Fruit fly (Drosophila melanogaster) whole organism, prepupa: ENCODE measurements around the gene wrd.

Source experiments
- Blimp-1 ChIP-seq: fragments of 200-800 bp; sonication (Bioruptor generic); optimal IDR thresholded peaks from 3 replicates; lab custom pipeline; 2017; ENCODE audit warnings: missing biosample characterization, missing genetic modification characterization, mild to moderate bottlenecking, moderate library complexity, missing genetic modification reagents
- CG10631 ChIP-seq: fragments of 200-800 bp; sonication (Bioruptor generic); optimal IDR thresholded peaks from 2 replicates; lab custom pipeline; 2016; ENCODE audit warnings: missing biosample characterization, missing genetic modification characterization
- CG11762 ChIP-seq: fragments of 200-800 bp; sonication (Bioruptor generic); optimal IDR thresholded peaks from 3 replicates; lab custom pipeline; 2016; ENCODE audit warnings: missing biosample characterization, missing genetic modification characterization; ENCODE audit not compliant: insufficient read depth
- CG15336 ChIP-seq: fragments of 200-800 bp; sonication (Bioruptor generic); IDR thresholded peaks from 2 replicates; pipeline ENCODE4 v1.3.6; 2022; ENCODE audit warnings: missing biosample characterization, missing genetic modification characterization
- CG1621 ChIP-seq: fragments of 200-800 bp; sonication (Bioruptor generic); optimal IDR thresholded peaks from 3 replicates; lab custom pipeline; 2018; ENCODE audit warnings: missing biosample characterization, mild to moderate bottlenecking, missing genetic modification characterization
- CG16779 ChIP-seq: fragments of 200-800 bp; sonication (Bioruptor generic); optimal IDR thresholded peaks from 3 replicates; lab custom pipeline; 2017; ENCODE audit warnings: missing biosample characterization, mild to moderate bottlenecking, missing genetic modification characterization
- CG3032 ChIP-seq: fragments of 200-800 bp; optimal IDR thresholded peaks from 2 replicates; lab custom pipeline; 2019; ENCODE audit warnings: missing biosample characterization, mild to moderate bottlenecking, missing genetic modification characterization, moderate library complexity
- CG31627 ChIP-seq: fragments of 200-800 bp; sonication (Bioruptor generic); optimal IDR thresholded peaks from 3 replicates; lab custom pipeline; 2016; ENCODE audit warnings: missing biosample characterization, missing genetic modification characterization
- CG32006 ChIP-seq: fragments of 200-800 bp; sonication (Bioruptor generic); optimal IDR thresholded peaks from 3 replicates; lab custom pipeline; 2017; ENCODE audit warnings: missing biosample characterization, mild to moderate bottlenecking, missing genetic modification characterization
- CG34406 ChIP-seq: fragments of 200-800 bp; sonication (Bioruptor generic); optimal IDR thresholded peaks from 3 replicates; lab custom pipeline; 2016; ENCODE audit warnings: missing biosample characterization, missing genetic modification characterization
- CG4318 ChIP-seq: fragments of 200-800 bp; sonication (Bioruptor generic); optimal IDR thresholded peaks from 3 replicates; lab custom pipeline; 2017; ENCODE audit warnings: missing biosample characterization, mild to moderate bottlenecking, missing genetic modification characterization
- CG6163 ChIP-seq: fragments of 200-800 bp; sonication (Bioruptor generic); IDR thresholded peaks from 3 replicates; pipeline ENCODE4 v1.3.6; 2022; ENCODE audit warnings: missing biosample characterization, missing genetic modification characterization
- CG6276 ChIP-seq: fragments of 200-800 bp; sonication (Bioruptor generic); optimal IDR thresholded peaks from 2 replicates; lab custom pipeline; 2017; ENCODE audit warnings: missing biosample characterization, mild to moderate bottlenecking, missing genetic modification characterization
- CG6792 ChIP-seq: fragments of 200-800 bp; sonication (Bioruptor generic); optimal IDR thresholded peaks from 3 replicates; lab custom pipeline; 2016; ENCODE audit warnings: missing biosample characterization, missing genetic modification characterization
- CG6854 ChIP-seq: fragments of 200-800 bp; sonication (Bioruptor generic); optimal IDR thresholded peaks from 2 replicates; lab custom pipeline; 2017; ENCODE audit warnings: missing biosample characterization, mild to moderate bottlenecking, missing genetic modification characterization
- CG7368 ChIP-seq: fragments of 200-800 bp; sonication (Bioruptor generic); optimal IDR thresholded peaks from 3 replicates; lab custom pipeline; 2016; ENCODE audit warnings: missing biosample characterization, missing genetic modification characterization
- CG8119 ChIP-seq: fragments of 200-800 bp; sonication (Bioruptor generic); IDR thresholded peaks from 3 replicates; pipeline ENCODE4 v1.3.6; 2022; ENCODE audit warnings: missing biosample characterization, missing genetic modification characterization
- CG8319 ChIP-seq: fragments of 200-800 bp; sonication (Bioruptor generic); optimal IDR thresholded peaks from 3 replicates; lab custom pipeline; 2016; ENCODE audit warnings: missing biosample characterization, missing genetic modification characterization
- CG9139 ChIP-seq: fragments of 200-800 bp; sonication (Bioruptor generic); optimal IDR thresholded peaks from 3 replicates; lab custom pipeline; 2017; ENCODE audit warnings: missing biosample characterization, mild to moderate bottlenecking, missing genetic modification characterization
- Eip75B ChIP-seq: fragments of 200-800 bp; sonication (Bioruptor generic); optimal IDR thresholded peaks from 3 replicates; lab custom pipeline; 2016; ENCODE audit warnings: missing biosample characterization, missing genetic modification characterization
- Eip78C ChIP-seq: fragments of 200-800 bp; sonication (Bioruptor generic); peaks from one replicate; lab custom pipeline; 2016; ENCODE audit warnings: missing biosample characterization, missing genetic modification characterization
- Eip93F ChIP-seq: fragments of 200-800 bp; sonication (Bioruptor generic); optimal IDR thresholded peaks from 2 replicates; lab custom pipeline; 2016; ENCODE audit warnings: missing biosample characterization, mild to moderate bottlenecking, missing genetic modification characterization
- Ets21C ChIP-seq: fragments of 200-800 bp; sonication (Bioruptor generic); optimal IDR thresholded peaks from 3 replicates; lab custom pipeline; 2016; ENCODE audit warnings: missing biosample characterization, missing genetic modification characterization
- Gug ChIP-seq: fragments of 200-800 bp; sonication (Bioruptor generic); IDR thresholded peaks from 2 replicates; pipeline ENCODE4 v1.3.6; 2022; ENCODE audit warnings: missing biosample characterization, missing genetic modification characterization
- Hr38 ChIP-seq: sonication (Bioruptor generic); optimal IDR thresholded peaks from 2 replicates; lab custom pipeline; 2016; ENCODE audit warnings: missing biosample characterization, missing genetic modification characterization
- Hr39 ChIP-seq: fragments of 200-800 bp; sonication (Bioruptor generic); optimal IDR thresholded peaks from 2 replicates; lab custom pipeline; 2016; ENCODE audit warnings: missing biosample characterization, missing genetic modification characterization
- Lpt ChIP-seq: fragments of 200-800 bp; sonication (Bioruptor generic); optimal IDR thresholded peaks from 3 replicates; lab custom pipeline; 2016; ENCODE audit warnings: missing biosample characterization, missing genetic modification characterization
- Met ChIP-seq: fragments of 200-800 bp; sonication (Bioruptor generic); optimal IDR thresholded peaks from 3 replicates; lab custom pipeline; 2016; ENCODE audit warnings: missing biosample characterization, missing genetic modification characterization
- OdsH ChIP-seq: fragments of 200-800 bp; sonication (Bioruptor generic); optimal IDR thresholded peaks from 3 replicates; lab custom pipeline; 2016; ENCODE audit warnings: missing biosample characterization, missing genetic modification characterization
- Smox ChIP-seq: fragments of 200-800 bp; sonication (Bioruptor generic); optimal IDR thresholded peaks from 3 replicates; lab custom pipeline; 2016; ENCODE audit warnings: missing biosample characterization, missing genetic modification characterization
- Sox102F ChIP-seq: fragments of 200-800 bp; sonication (Bioruptor generic); optimal IDR thresholded peaks from 2 replicates; lab custom pipeline; 2016; ENCODE audit warnings: missing biosample characterization, mild to moderate bottlenecking, missing genetic modification characterization
- Sox14 ChIP-seq: fragments of 200-800 bp; sonication (Bioruptor generic); optimal IDR thresholded peaks from 3 replicates; lab custom pipeline; 2016; ENCODE audit warnings: missing biosample characterization, missing genetic modification characterization
- Sox15 ChIP-seq: fragments of 200-800 bp; sonication (Bioruptor generic); optimal IDR thresholded peaks from 3 replicates; lab custom pipeline; 2016; ENCODE audit warnings: missing biosample characterization, missing genetic modification characterization
- achi ChIP-seq: fragments of 200-800 bp; sonication (Bioruptor generic); optimal IDR thresholded peaks from 3 replicates; lab custom pipeline; 2016; ENCODE audit warnings: missing biosample characterization, missing genetic modification characterization
- dac ChIP-seq: fragments of 200-800 bp; sonication (Bioruptor generic); optimal IDR thresholded peaks from 2 replicates; lab custom pipeline; 2017; ENCODE audit warnings: missing biosample characterization, mild to moderate bottlenecking, missing genetic modification characterization
- dsx ChIP-seq: fragments of 200-800 bp; optimal IDR thresholded peaks from 3 replicates; lab custom pipeline; 2019; ENCODE audit warnings: missing biosample characterization, mild to moderate bottlenecking, missing genetic modification characterization, moderate library complexity; ENCODE audit not compliant: poor library complexity, severe bottlenecking
- eg ChIP-seq: fragments of 200-800 bp; sonication (Bioruptor generic); IDR thresholded peaks from 3 replicates; pipeline ENCODE4 v1.3.6; 2022; ENCODE audit warnings: missing biosample characterization, missing genetic modification characterization
- esn ChIP-seq: fragments of 200-800 bp; sonication (Bioruptor generic); optimal IDR thresholded peaks from 2 replicates; lab custom pipeline; 2016; ENCODE audit warnings: missing biosample characterization, mild to moderate bottlenecking, missing genetic modification characterization, moderate library complexity
- fd59A ChIP-seq: fragments of 200-800 bp; sonication (Bioruptor generic); optimal IDR thresholded peaks from 2 replicates; lab custom pipeline; 2017; ENCODE audit warnings: missing biosample characterization, mild to moderate bottlenecking, missing genetic modification characterization, missing genetic modification reagents
- fd85E ChIP-seq: fragments of 200-800 bp; sonication (Bioruptor generic); optimal IDR thresholded peaks from 3 replicates; lab custom pipeline; 2016; ENCODE audit warnings: missing biosample characterization, missing genetic modification characterization
- fkh ChIP-seq: fragments of 200-800 bp; sonication (Bioruptor generic); optimal IDR thresholded peaks from 3 replicates; lab custom pipeline; 2017; ENCODE audit warnings: missing biosample characterization, mild to moderate bottlenecking, missing genetic modification characterization, moderate library complexity
- lz ChIP-seq: fragments of 200-800 bp; sonication (Bioruptor generic); optimal IDR thresholded peaks from 3 replicates; lab custom pipeline; 2016; ENCODE audit warnings: missing biosample characterization, missing genetic modification characterization
- net ChIP-seq: fragments of 200-800 bp; sonication (Bioruptor generic); optimal IDR thresholded peaks from 3 replicates; lab custom pipeline; 2016; ENCODE audit warnings: missing biosample characterization, missing genetic modification characterization
- pdm3 ChIP-seq: fragments of 200-800 bp; sonication (Bioruptor generic); optimal IDR thresholded peaks from 3 replicates; lab custom pipeline; 2016; ENCODE audit warnings: missing biosample characterization, missing genetic modification characterization
- spab ChIP-seq: fragments of 200-800 bp; sonication (Bioruptor generic); optimal IDR thresholded peaks from 2 replicates; lab custom pipeline; 2017; ENCODE audit warnings: missing biosample characterization, mild to moderate bottlenecking, missing genetic modification characterization, missing genetic modification reagents
- ss ChIP-seq, 2 experiments: fragments of 200-800 bp; sonication (Bioruptor generic); optimal IDR thresholded peaks; 2 replicates in 1 of 2; 3 replicates in 1 of 2; lab custom pipeline; 2017 to 2018; ENCODE audit warnings: mild to moderate bottlenecking in 2 of 2, missing biosample characterization in 2 of 2, missing genetic modification characterization in 2 of 2, moderate library complexity in 1 of 2
- svp ChIP-seq: fragments of 200-800 bp; sonication (Bioruptor generic); peaks from one replicate; lab custom pipeline; 2016; ENCODE audit warnings: missing biosample characterization, missing genetic modification characterization
- topi ChIP-seq: fragments of 200-800 bp; sonication (Bioruptor generic); optimal IDR thresholded peaks from 3 replicates; lab custom pipeline; 2016; ENCODE audit warnings: missing biosample characterization, missing genetic modification characterization
- vri ChIP-seq: fragments of 200-800 bp; sonication (Bioruptor generic); optimal IDR thresholded peaks from 3 replicates; lab custom pipeline; 2016; ENCODE audit warnings: missing biosample characterization, mild to moderate bottlenecking, missing genetic modification characterization

Gene wrd

dm6 chr3R:18215900-18216299 lies 48.3 kb downstream of the wrd start, which contains the start of gene CG14314:
Gene CG14314 (plus strand): TSS chr3R:18216142.
- TF ChIP-seq CG7368 (GFP tag; lab: Kevin White, UChicago), result no peak
- TF ChIP-seq CG3032 (tag; lab: Kevin White, UChicago), result no peak
- no peak for TF ChIP-seq CG6854
- no peak for TF ChIP-seq Eip78C (GFP tag; lab: Kevin White, UChicago)
- no peak for TF ChIP-seq CG10631
- no peak for TF ChIP-seq achi
- no peak for TF ChIP-seq eg (GFP tag; lab: Robert Waterston, UW)
- no peak for TF ChIP-seq CG8119 (GFP tag; lab: Robert Waterston, UW)
- no peak for TF ChIP-seq CG6163
- TF ChIP-seq Blimp-1 (GFP tag; lab: Kevin White, UChicago), result no peak
- TF ChIP-seq CG32006 (GFP tag; lab: Kevin White, UChicago), result no peak
- TF ChIP-seq esn (GFP tag; lab: Kevin White, UChicago), result no peak
- TF ChIP-seq fkh (GFP tag; lab: Kevin White, UChicago), result no peak
- no peak for TF ChIP-seq CG9139 (GFP tag; lab: Kevin White, UChicago)
- no peak for TF ChIP-seq CG11762 (GFP tag; lab: Kevin White, UChicago)
- TF ChIP-seq Ets21C, result no peak

- TF ChIP-seq CG6276 (GFP tag; lab: Kevin White, UChicago), result peak; percentile 88
- TF ChIP-seq Smox, result peak; percentile 98
- TF ChIP-seq dac, result peak; percentile 80
- TF ChIP-seq eg (GFP tag; lab: Robert Waterston, UW), result peak; percentile 99
- TF ChIP-seq CG4318 (GFP tag; lab: Kevin White, UChicago), result no peak
- peak; percentile 60 for TF ChIP-seq Hr38
- peak; percentile 85 for TF ChIP-seq Blimp-1 (GFP tag; lab: Kevin White, UChicago)
- TF ChIP-seq Ets21C, result peak; percentile 97
- TF ChIP-seq net, result peak; percentile 97
- TF ChIP-seq Hr39 (GFP tag; lab: Kevin White, UChicago), result peak; percentile 98
- TF ChIP-seq Eip93F (GFP tag; lab: Kevin White, UChicago), result peak; percentile 82
- TF ChIP-seq fd85E (GFP tag; lab: Kevin White, UChicago), result no peak
- TF ChIP-seq topi (GFP tag; lab: Kevin White, UChicago), result peak; percentile 98
- peak; percentile 89 for TF ChIP-seq CG16779
- peak; percentile 94 for TF ChIP-seq CG1621 (tag; lab: Kevin White, UChicago)
- peak; percentile 95 for TF ChIP-seq CG8319 (GFP tag; lab: Kevin White, UChicago)
- peak; percentile 97 for TF ChIP-seq Sox15
- peak; percentile 98 for TF ChIP-seq Sox14
- peak; percentile 97 for TF ChIP-seq CG15336 (GFP tag; lab: Robert Waterston, UW)
- peak; percentile 98 for TF ChIP-seq Met (GFP tag; lab: Kevin White, UChicago)
- peak; percentile 95 for TF ChIP-seq fd59A (GFP tag; lab: Kevin White, UChicago)
- peak; percentile 99 for TF ChIP-seq pdm3 (GFP tag; lab: Kevin White, UChicago)
- peak; percentile 98 for TF ChIP-seq Eip75B (GFP tag; lab: Kevin White, UChicago)
- peak; percentile 98 for TF ChIP-seq CG6792 (GFP tag; lab: Kevin White, UChicago)
- TF ChIP-seq CG11762 (GFP tag; lab: Kevin White, UChicago), result peak; percentile 92
- TF ChIP-seq ss (GFP tag; optimal IDR thresholded peaks at IDR 0.05; lab: Kevin White, UChicago), result peak; percentile 86 to 95
- TF ChIP-seq CG34406, result peak; percentile 98
- TF ChIP-seq lz (GFP tag; lab: Kevin White, UChicago), result peak; percentile 99
- TF ChIP-seq vri (GFP tag; lab: Kevin White, UChicago), result no peak
- TF ChIP-seq svp (GFP tag; lab: Kevin White, UChicago), result peak; percentile 99
- peak; percentile 99 for TF ChIP-seq OdsH
- peak; percentile 97 for TF ChIP-seq dsx (GFP tag; lab: Kevin White, UChicago)
- TF ChIP-seq spab (GFP tag; lab: Kevin White, UChicago), result peak; percentile 90
- peak; percentile 92 for TF ChIP-seq Lpt
- peak; percentile 99 for TF ChIP-seq CG31627 (GFP tag; lab: Kevin White, UChicago)
- TF ChIP-seq CG6854, result peak; percentile 84
- TF ChIP-seq CG32006 (GFP tag; lab: Kevin White, UChicago), result peak; percentile 98
- peak; percentile 98 for TF ChIP-seq fkh (GFP tag; lab: Kevin White, UChicago)
- peak; percentile 95 for TF ChIP-seq Sox102F (GFP tag; lab: Kevin White, UChicago)
- TF ChIP-seq Gug (GFP tag; lab: Robert Waterston, UW), result peak; percentile 99
- peak; percentile 99 for TF ChIP-seq esn (GFP tag; lab: Kevin White, UChicago)
- TF ChIP-seq CG9139 (GFP tag; lab: Kevin White, UChicago), result peak; percentile 93
Observed at dm6 chr3R:18220211-18220749, 52.7 kb downstream of the wrd start, which contains the start of the genes CG7988 and CG7183. Gene CG7988 (plus strand): TSS chr3R:18220526. Gene CG7183 (minus strand): TSS chr3R:18220699.
